Fruit fly (Drosophila melanogaster): Measurements from ENCODE around the gene KFase.

Gene KFase

DNA sequence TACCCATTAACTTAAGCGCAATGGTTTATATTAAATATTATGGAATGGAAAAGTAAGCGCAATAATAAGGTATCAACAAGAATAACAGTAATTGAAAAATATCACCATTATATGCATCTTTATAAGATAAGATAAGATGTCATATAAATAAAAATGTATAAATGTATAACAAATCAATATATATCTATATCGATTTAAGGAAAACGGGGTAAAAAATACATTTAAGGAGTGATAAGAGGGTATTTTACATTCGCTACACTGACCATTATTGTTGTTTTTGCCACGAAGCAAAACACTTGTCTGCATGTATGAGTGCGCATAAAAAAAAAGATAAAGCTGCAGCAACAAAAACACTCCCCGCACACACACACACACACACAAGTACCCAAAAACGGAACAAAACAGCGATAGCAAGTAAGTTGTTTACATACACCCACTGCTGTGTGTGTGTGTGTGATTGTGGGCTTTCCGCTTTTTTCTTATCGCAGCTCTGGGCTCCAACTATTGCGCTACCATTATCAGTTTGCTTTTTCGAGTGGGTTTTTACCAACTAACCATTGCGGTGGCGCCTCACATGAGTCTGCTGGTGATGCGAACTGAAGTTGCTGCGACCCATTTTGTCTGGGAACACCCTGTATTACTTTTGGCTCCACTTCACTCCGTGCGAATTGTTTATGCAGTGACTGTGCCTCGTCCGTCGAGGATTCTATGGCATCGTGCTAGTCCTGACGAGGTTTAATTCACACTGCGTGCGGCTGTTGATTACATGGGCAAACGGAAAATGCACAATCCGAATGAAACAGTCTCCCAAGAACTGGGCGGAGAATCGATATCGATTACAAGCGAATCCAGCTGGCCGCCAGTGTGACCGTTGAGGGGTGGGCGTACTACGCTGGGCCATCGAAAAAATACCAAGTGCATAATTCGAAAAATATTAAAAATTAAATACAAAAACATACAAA is 15.2 kb downstream of the KFase start, which contains the start of gene mmy:
TSS of gene mmy (minus strand) at position 829 of the 962 bp plus-strand sequence.
- TF ChIP-seq h (GFP tag; optimal IDR thresholded peaks at IDR 0.05) (peak; percentile 38), HLH106 (tag; optimal IDR thresholded peaks at IDR 0.05) (peak; percentile 53), Hr83 (GFP tag; optimal IDR thresholded peaks at IDR 0.05; ENCODE audit: poor library complexity, severe bottlenecking) (peak; percentile 49), Rel (GFP tag; optimal IDR thresholded peaks at IDR 0.05) (peak; percentile 35), Rel (tag; optimal IDR thresholded peaks at IDR 0.05) (peak; percentile 92), N (GFP tag; optimal IDR thresholded peaks at IDR 0.05) (peak; percentile 56), psq (GFP tag; optimal IDR thresholded peaks at IDR 0.05) (peak; percentile 11), brk (GFP tag; optimal IDR thresholded peaks at IDR 0.05) (peak; percentile 24), dl (GFP tag; optimal IDR thresholded peaks at IDR 0.05; ENCODE audit: insufficient read depth in 1 of 2, partially characterized antibody in 2 of 2) (peak; percentile 19 to 53), Jra (GFP tag; optimal IDR thresholded peaks at IDR 0.05) (peak; percentile 33), foxo (GFP tag; optimal IDR thresholded peaks at IDR 0.05) (peak in 1 of 2 experiments; percentile 59), Sp1 (GFP tag; optimal IDR thresholded peaks at IDR 0.05) (peak; percentile 70), Vsx2 (GFP tag; optimal IDR thresholded peaks at IDR 0.05; ENCODE audit: partially characterized antibody) (no peak), woc (GFP tag; optimal IDR thresholded peaks at IDR 0.05) (peak; percentile 9), br (GFP tag; optimal IDR thresholded peaks at IDR 0.05) (peak; percentile 45), Hnf4 (GFP tag; optimal IDR thresholded peaks at IDR 0.05) (no peak), OdsH (GFP tag; optimal IDR thresholded peaks at IDR 0.05) (peak; percentile 51), CG32264 (GFP tag; optimal IDR thresholded peaks at IDR 0.05) (no peak), lola (GFP tag; optimal IDR thresholded peaks at IDR 0.05) (no peak), rgr (GFP tag; optimal IDR thresholded peaks at IDR 0.05) (peak; percentile 66), ey (GFP tag; optimal IDR thresholded peaks at IDR 0.05) (peak; percentile 34), Dfd (GFP tag; optimal IDR thresholded peaks at IDR 0.05) (no peak), pan (optimal IDR thresholded peaks at IDR 0.05) (peak; percentile 62), sage (GFP tag; optimal IDR thresholded peaks at IDR 0.05) (peak; percentile 52), jim (GFP tag; optimal IDR thresholded peaks at IDR 0.05) (peak; percentile 77), fru (GFP tag; optimal IDR thresholded peaks at IDR 0.05) (peak; percentile 64)

DNA sequence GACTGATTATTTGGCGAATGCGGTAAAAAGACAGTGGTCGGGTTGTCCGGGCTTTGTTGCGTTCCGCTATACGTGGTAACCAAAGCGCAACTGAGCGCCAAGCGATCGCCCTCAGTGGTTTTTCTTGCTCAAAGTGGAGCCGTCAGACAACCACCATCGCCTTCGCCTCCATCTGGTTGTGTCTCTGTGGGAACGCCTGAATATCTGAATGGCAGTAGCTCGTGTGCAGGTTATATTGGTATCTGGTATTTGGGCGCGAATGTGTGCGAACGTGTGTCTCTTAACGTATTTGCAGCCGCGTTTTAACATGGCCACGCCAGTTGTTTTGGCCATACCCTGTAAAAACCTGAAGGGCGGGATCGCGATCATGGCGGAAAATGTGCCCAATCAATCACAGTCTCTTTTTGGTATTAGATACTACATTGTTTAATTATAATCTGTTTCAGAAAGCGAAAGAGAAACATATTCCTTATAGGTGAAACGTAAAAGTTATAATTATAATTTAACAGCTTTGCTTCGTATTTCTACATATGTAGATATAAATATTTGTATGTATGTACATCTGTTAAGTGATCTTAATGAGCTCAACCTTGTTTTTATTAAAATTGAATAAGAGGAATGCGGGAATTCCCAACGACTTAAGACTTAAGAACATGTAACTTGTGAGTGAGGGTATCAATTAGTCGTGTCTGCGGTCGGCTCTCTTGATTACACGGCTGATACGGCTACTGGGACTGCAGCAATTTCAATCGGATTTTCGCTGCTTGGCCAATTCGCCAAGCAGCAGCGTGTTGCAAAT is 16.4 kb downstream of the KFase start:
- TF ChIP-seq Dfd (GFP tag; optimal IDR thresholded peaks at IDR 0.05) (no peak), Jra (GFP tag; optimal IDR thresholded peaks at IDR 0.05) (no peak), sv (GFP tag; optimal IDR thresholded peaks at IDR 0.05) (no peak), Hr83 (GFP tag; optimal IDR thresholded peaks at IDR 0.05; ENCODE audit: poor library complexity, severe bottlenecking) (no peak), Rel (GFP tag; optimal IDR thresholded peaks at IDR 0.05) (no peak), Rel (tag; optimal IDR thresholded peaks at IDR 0.05) (peak; percentile 86), sage (GFP tag; optimal IDR thresholded peaks at IDR 0.05) (no peak), OdsH (GFP tag; optimal IDR thresholded peaks at IDR 0.05) (peak; percentile 38), ey (GFP tag; optimal IDR thresholded peaks at IDR 0.05) (peak; percentile 42), br (GFP tag; optimal IDR thresholded peaks at IDR 0.05) (peak; percentile 30), foxo (GFP tag; optimal IDR thresholded peaks at IDR 0.05) (peak in 1 of 2 experiments; percentile 46), CG9705 (GFP tag; optimal IDR thresholded peaks at IDR 0.05) (no peak), GATAd (GFP tag; optimal IDR thresholded peaks at IDR 0.05) (no peak), woc (GFP tag; optimal IDR thresholded peaks at IDR 0.05) (peak; percentile 60), h (GFP tag; optimal IDR thresholded peaks at IDR 0.05) (peak; percentile 58), psq (GFP tag; optimal IDR thresholded peaks at IDR 0.05) (peak; percentile 13), jim (GFP tag; optimal IDR thresholded peaks at IDR 0.05) (no peak), CrebA (GFP tag; optimal IDR thresholded peaks at IDR 0.05; ENCODE audit: borderline replicate concordance) (no peak), brk (GFP tag; optimal IDR thresholded peaks at IDR 0.05) (no peak), Vsx2 (GFP tag; optimal IDR thresholded peaks at IDR 0.05; ENCODE audit: partially characterized antibody) (no peak), Abd-B (GFP tag; optimal IDR thresholded peaks at IDR 0.05) (no peak), rgr (GFP tag; optimal IDR thresholded peaks at IDR 0.05) (no peak), dsf (GFP tag; optimal IDR thresholded peaks at IDR 0.05; ENCODE audit: borderline replicate concordance) (no peak), HLH106 (tag; optimal IDR thresholded peaks at IDR 0.05) (peak; percentile 19), Hnf4 (GFP tag; optimal IDR thresholded peaks at IDR 0.05) (peak; percentile 8), Hr78 (GFP tag; optimal IDR thresholded peaks at IDR 0.05) (no peak), usp (GFP tag; optimal IDR thresholded peaks at IDR 0.05) (no peak), N (GFP tag; optimal IDR thresholded peaks at IDR 0.05) (no peak), Dif (GFP tag; optimal IDR thresholded peaks at IDR 0.05; ENCODE audit: partially characterized antibody) (peak; percentile 34), pan (optimal IDR thresholded peaks at IDR 0.05) (peak; percentile 44), fru (GFP tag; optimal IDR thresholded peaks at IDR 0.05) (peak; percentile 50), Mio (GFP tag; optimal IDR thresholded peaks at IDR 0.05) (no peak), lola (GFP tag; optimal IDR thresholded peaks at IDR 0.05) (no peak), Myc (optimal IDR thresholded peaks at IDR 0.05) (no peak), tai (GFP tag; optimal IDR thresholded peaks at IDR 0.05) (no peak), CG32264 (GFP tag; optimal IDR thresholded peaks at IDR 0.05) (no peak), Sp1 (GFP tag; optimal IDR thresholded peaks at IDR 0.05) (peak; percentile 22)
